Worm (Caenorhabditis elegans): ENCODE measurements around the gene glb-15.

ce11 chrV:11648435-11648834, 30.4 kb upstream of the glb-15 start:
- TF ChIP-seq W03F9.2 (tag; optimal IDR thresholded peaks at IDR 0.05) (no peak), him-1 (tag; optimal IDR thresholded peaks at IDR 0.05) (no peak)
